Fruit fly (Drosophila melanogaster): ENCODE measurements around the gene Gr28b.

The Gr28b gene

DNA sequence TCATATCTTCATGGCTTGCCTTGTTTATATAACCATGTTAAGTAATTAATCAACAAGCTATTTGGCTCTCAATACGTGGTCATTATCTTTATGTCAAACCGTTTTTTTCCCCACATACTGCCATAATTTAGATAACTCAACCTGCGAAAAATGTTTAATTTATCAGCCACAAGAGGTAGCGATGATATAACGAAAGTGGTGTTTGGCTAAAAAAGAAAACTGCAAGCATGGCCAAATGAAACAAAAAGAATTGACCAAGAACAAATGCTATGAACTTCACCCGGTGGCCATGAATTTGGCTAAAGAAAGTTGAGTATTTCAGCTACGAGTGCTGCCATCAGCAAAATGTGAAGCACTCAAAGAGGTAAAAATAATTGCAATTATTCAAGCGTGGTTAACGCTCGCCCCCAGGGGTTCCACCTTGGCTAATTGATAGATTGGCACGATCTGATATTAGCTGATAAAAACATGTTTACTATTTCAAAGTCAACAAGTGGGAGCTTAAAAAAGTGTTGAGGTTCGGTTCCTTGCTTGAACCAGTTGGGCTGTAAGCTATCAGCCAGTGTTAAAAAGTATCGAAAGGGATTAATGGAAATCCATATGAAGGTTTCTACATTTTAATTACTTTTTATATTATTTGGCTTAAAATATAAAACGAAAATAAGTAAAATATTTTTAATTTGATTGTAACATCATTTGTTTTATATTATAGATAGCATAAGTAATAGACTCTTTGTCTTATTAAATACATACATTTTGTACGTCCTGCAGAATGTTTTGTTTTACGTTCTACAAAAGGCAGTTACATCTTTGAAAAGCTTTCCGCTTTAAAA lies 25.3 kb downstream of the Gr28b start (continued):
- TF ChIP-seq CG3847 (GFP tag; IDR thresholded peaks at IDR 0.05) = peak; percentile 71
- TF ChIP-seq Jarid2 (GFP tag; optimal IDR thresholded peaks at IDR 0.05) = peak; percentile 53
- TF ChIP-seq CG4282 (GFP tag; optimal IDR thresholded peaks at IDR 0.05) = peak; percentile 52
- TF ChIP-seq CG2889 (GFP tag; IDR thresholded peaks at IDR 0.05) = peak; percentile 47; the same call in 1 of the 3 replicates
- TF ChIP-seq pum (GFP tag; optimal IDR thresholded peaks at IDR 0.05) = peak; percentile 47
- no peak for TF ChIP-seq pan (optimal IDR thresholded peaks at IDR 0.05)
- TF ChIP-seq pan (GFP tag; optimal IDR thresholded peaks at IDR 0.05 in 1 of 2, IDR thresholded peaks at IDR 0.05 in 1 of 2) = peak in 1 of 2 experiments; percentile 73
- peak; percentile 7 for TF ChIP-seq HmgD (GFP tag; optimal IDR thresholded peaks at IDR 0.05)
- peak; percentile 40 for TF ChIP-seq CG4820 (GFP tag; optimal IDR thresholded peaks at IDR 0.05)
- TF ChIP-seq Scr (GFP tag; IDR thresholded peaks at IDR 0.05; ENCODE audit: partially characterized antibody) = no peak
- TF ChIP-seq chif (GFP tag; optimal IDR thresholded peaks at IDR 0.05) = peak; percentile 32 to 66
- peak; percentile 57 for TF ChIP-seq ewg (GFP tag; optimal IDR thresholded peaks at IDR 0.05)
- no peak for TF ChIP-seq lov (optimal IDR thresholded peaks at IDR 0.05)
- TF ChIP-seq lov (GFP tag; IDR thresholded peaks at IDR 0.05) = peak; percentile 61; the same call in 1 of the 3 replicates
- TF ChIP-seq fu2 (GFP tag; optimal IDR thresholded peaks at IDR 0.05) = peak; percentile 48
- peak; percentile 81 for TF ChIP-seq CG1024 (GFP tag; IDR thresholded peaks at IDR 0.05)
- peak; percentile 30 for TF ChIP-seq CG18476 (GFP tag; optimal IDR thresholded peaks at IDR 0.05)
- peak; percentile 78 for TF ChIP-seq CG2120 (GFP tag; optimal IDR thresholded peaks at IDR 0.05)
- TF ChIP-seq slbo (GFP tag; IDR thresholded peaks at IDR 0.05) = peak; percentile 82
- TF ChIP-seq CG3726 (GFP tag; IDR thresholded peaks at IDR 0.05) = peak; percentile 66; the same call in 1 of the 3 replicates
- no peak for TF ChIP-seq tna (GFP tag; IDR thresholded peaks at IDR 0.05; ENCODE audit: partially characterized antibody)
- peak; percentile 42 for TF ChIP-seq lbe (GFP tag; optimal IDR thresholded peaks at IDR 0.05)
- peak; percentile 78 for TF ChIP-seq CG8944 (GFP tag; optimal IDR thresholded peaks at IDR 0.05)
- TF ChIP-seq Hsf (GFP tag; optimal IDR thresholded peaks at IDR 0.05) = peak; percentile 28
- no peak for TF ChIP-seq CG42726 (GFP tag; IDR thresholded peaks at IDR 0.05; ENCODE audit: partially characterized antibody)
- TF ChIP-seq tap (tag; optimal IDR thresholded peaks at IDR 0.05) = peak; percentile 29
- no peak for TF ChIP-seq vnd (GFP tag; IDR thresholded peaks at IDR 0.05; ENCODE audit: partially characterized antibody)
- peak; percentile 89 for TF ChIP-seq Hmr (GFP tag; optimal IDR thresholded peaks at IDR 0.05)
- no peak for TF ChIP-seq CG4404 (GFP tag; IDR thresholded peaks at IDR 0.05)
- TF ChIP-seq Hey (tag; optimal IDR thresholded peaks at IDR 0.05) = peak; percentile 77
- no peak for TF ChIP-seq hkb (optimal IDR thresholded peaks at IDR 0.05)
- peak; percentile 78 for TF ChIP-seq hkb (GFP tag; IDR thresholded peaks at IDR 0.05)
- peak; percentile 19; the same call in 1 of the 2 replicates for TF ChIP-seq ham (GFP tag; IDR thresholded peaks at IDR 0.05)
- peak; percentile 60 for TF ChIP-seq Hr3 (GFP tag; optimal IDR thresholded peaks at IDR 0.05)

DNA sequence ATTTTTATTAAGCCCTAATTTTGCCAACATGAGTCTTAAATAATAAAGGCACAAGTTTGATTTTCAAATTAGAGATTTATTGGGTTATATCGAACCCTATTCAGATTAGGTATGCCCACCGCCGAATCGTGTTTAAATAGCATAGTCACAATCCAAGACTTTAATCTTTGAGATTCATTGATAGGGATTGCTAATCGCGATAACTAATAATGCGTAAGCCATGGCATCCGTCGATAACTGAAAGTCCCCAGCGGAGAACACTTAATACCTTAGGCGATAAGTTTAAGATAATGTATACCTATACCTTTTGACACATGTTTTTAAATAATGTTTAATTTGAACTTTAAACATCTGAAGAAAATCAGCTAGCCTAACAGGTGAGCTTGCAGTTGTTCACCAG lies 26.6 kb downstream of the Gr28b start:
- TF ChIP-seq sug (tag; optimal IDR thresholded peaks at IDR 0.05) (peak; percentile 96), corto (GFP tag; optimal IDR thresholded peaks at IDR 0.05) (no peak), exex (tag; optimal IDR thresholded peaks at IDR 0.05) (peak; percentile 85), sd (tag; optimal IDR thresholded peaks at IDR 0.05) (peak; percentile 8), Hr39 (optimal IDR thresholded peaks at IDR 0.05) (no peak), grn (GFP tag; optimal IDR thresholded peaks at IDR 0.05) (peak; percentile 56), Deaf1 (tag; optimal IDR thresholded peaks at IDR 0.05) (no peak), CG12744 (GFP tag; optimal IDR thresholded peaks at IDR 0.05) (no peak), CG34376 (GFP tag; optimal IDR thresholded peaks at IDR 0.05) (peak; percentile 52)
